Fruit fly (Drosophila melanogaster) whole organism, pupa: ENCODE data around the gene GckIII.

Experiments used
- CG32121 ChIP-seq: fragments of 200-800 bp; sonication (Bioruptor generic); IDR thresholded peaks from 2 replicates; pipeline ENCODE4 v1.3.6; 2022; ENCODE audit warnings: missing biosample characterization, missing genetic modification characterization
- EcR ChIP-seq: fragments of 200-800 bp; sonication (Bioruptor generic); optimal IDR thresholded peaks from 3 replicates; lab custom pipeline; 2019; ENCODE audit warnings: missing biosample characterization, missing genetic modification characterization, mild to moderate bottlenecking, moderate library complexity, missing genetic modification reagents
- gl ChIP-seq: fragments of 200-800 bp; sonication (Bioruptor generic); optimal IDR thresholded peaks from 2 replicates; lab custom pipeline; 2018; ENCODE audit warnings: missing biosample characterization, mild to moderate bottlenecking, missing genetic modification characterization

DNA sequence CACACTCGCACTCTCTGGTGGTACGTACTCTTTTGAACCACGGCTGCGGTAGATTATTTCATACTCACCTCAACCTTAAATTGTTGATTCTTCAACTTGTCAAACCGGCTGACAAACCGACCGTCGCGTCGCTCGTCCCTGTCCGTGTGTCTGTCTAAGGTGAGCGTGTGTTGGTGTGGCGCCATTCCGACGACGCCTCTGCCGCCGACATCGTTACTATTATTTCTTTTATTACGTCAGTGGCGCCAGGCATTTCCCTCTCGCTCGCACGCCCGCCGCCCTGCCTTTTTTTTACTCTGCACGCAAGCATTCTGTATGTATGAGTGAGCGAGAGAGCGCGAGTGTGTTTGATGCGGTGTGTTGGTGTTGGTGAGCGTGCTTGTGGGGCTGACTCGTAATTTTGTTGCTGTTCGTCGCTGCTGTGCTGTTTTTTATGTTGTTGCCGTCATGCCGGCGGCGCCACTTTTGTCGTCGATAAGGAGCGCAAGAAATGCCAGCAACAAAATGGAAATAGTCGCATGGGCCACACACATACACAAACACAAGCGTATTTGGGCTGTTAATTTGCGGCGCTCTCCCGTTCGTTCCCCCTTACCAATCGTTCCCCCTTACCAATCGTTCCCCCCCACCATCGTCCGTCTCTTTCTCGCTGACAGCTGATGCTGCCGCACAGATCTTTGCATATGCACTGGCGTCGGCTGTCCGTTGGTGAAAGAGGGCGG lies 29.0 kb upstream of the GckIII start:
- TF ChIP-seq EcR (GFP tag; lab: Kevin White, UChicago) (peak; percentile 85), gl (tag; lab: Kevin White, UChicago) (peak; percentile 72), CG32121 (GFP tag; lab: Robert Waterston, UW) (peak; percentile 60)
